Worm (Caenorhabditis elegans): ENCODE results near the gene F55D1.1.

The F55D1.1 gene

DNA sequence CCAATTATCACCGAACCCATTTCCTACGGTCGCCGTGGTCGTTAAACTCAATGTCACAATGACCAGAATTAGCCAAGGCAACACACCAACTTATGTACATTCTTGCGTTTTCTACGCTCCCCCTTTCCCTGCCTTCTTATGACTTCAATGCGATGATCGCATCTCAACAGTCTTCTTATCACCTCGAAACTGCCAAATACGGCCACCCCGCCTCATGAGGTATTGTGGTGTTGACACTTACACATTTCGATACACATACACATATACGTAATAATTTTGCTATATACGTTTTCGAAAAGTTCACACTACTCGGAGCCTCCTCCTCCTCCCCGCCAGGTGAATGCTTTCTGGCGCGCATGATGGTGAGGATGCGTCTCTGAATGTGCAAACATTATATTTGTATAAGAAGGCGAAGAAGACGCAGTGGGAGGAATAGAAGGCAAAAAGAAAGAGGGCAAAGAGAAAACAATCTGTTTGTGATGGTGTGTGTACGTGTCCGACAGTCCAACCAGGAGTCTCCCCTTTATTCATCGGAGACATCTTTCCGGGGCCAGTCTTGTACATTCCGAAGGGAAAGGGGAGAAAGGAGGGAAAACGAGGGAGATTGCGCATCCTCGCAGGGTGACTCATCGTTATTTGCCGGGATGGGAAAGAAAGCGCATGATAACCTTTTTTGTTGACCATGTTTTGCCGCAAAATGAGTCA is 9.6 kb upstream of the F55D1.1 start:
- TF ChIP-seq ref-2 (tag; optimal IDR thresholded peaks at IDR 0.05) (peak; percentile 58), pqm-1 (tag; optimal IDR thresholded peaks at IDR 0.05) (peak; percentile 64), ceh-2 (tag; optimal IDR thresholded peaks at IDR 0.05) (peak; percentile 43), hlh-30 (tag; optimal IDR thresholded peaks at IDR 0.05; ENCODE audit: insufficient read depth) (peak; percentile 5), nfya-1 (tag; optimal IDR thresholded peaks at IDR 0.05) (peak; percentile 52), ahr-1 (tag; optimal IDR thresholded peaks at IDR 0.05) (no peak), ceh-34 (tag; optimal IDR thresholded peaks at IDR 0.05) (peak; percentile 60), pha-4 (tag; optimal IDR thresholded peaks at IDR 0.05) (no peak), T23F11.4 (GFP tag; optimal IDR thresholded peaks at IDR 0.05) (no peak), elt-2 (tag; optimal IDR thresholded peaks at IDR 0.05) (peak; percentile 38), tbx-2 (tag; optimal IDR thresholded peaks at IDR 0.05) (peak; percentile 68), F13H6.1 (tag; optimal IDR thresholded peaks at IDR 0.05) (peak; percentile 38), gmeb-2 (tag; optimal IDR thresholded peaks at IDR 0.05) (no peak), ama-1 (optimal IDR thresholded peaks at IDR 0.05) (peak; percentile 74), C38D4.7 (GFP tag; optimal IDR thresholded peaks at IDR 0.05) (no peak), ceh-6 (GFP tag; optimal IDR thresholded peaks at IDR 0.05) (no peak), dmd-4 (tag; optimal IDR thresholded peaks at IDR 0.05; ENCODE audit: borderline replicate concordance) (peak; percentile 44), sdc-2 (tag; optimal IDR thresholded peaks at IDR 0.05) (peak; percentile 51), pha-2 (tag; optimal IDR thresholded peaks at IDR 0.05) (peak; percentile 55), fkh-6 (tag; optimal IDR thresholded peaks at IDR 0.05) (peak; percentile 16), ceh-19 (GFP tag; optimal IDR thresholded peaks at IDR 0.05) (peak; percentile 44)

DNA sequence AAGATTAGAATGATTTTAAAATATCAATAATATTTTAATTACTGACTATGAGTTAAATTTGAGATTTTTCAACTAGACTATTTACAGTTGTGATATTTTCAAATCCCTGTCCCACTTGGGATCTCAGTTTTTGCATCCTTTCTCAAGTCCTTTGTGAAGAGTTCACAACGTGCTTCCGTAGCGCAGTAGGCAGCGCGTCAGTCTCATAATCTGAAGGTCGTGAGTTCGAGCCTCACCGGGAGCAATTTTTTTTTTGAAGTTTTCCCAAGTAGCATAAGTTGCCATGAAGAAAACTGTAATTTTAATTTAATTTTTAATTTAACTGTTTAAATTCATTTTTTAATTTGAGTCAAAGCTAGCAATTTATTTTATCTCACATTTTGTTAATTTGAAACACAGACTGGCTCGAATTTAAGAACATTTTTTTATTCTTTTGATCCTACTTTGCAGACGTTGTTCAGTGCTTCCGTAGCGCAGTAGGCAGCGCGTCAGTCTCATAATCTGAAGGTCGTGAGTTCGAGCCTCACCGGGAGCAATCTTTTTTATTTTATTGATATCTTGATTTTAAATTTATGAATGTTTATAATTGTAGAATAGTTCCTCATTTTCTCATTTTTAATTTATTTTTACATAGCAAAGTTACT is 4.2 kb upstream of the F55D1.1 start:
- TF ChIP-seq C38D4.7 (GFP tag; optimal IDR thresholded peaks at IDR 0.05), result peak; percentile 11
- TF ChIP-seq fax-1 (tag; optimal IDR thresholded peaks at IDR 0.05), result no peak

DNA sequence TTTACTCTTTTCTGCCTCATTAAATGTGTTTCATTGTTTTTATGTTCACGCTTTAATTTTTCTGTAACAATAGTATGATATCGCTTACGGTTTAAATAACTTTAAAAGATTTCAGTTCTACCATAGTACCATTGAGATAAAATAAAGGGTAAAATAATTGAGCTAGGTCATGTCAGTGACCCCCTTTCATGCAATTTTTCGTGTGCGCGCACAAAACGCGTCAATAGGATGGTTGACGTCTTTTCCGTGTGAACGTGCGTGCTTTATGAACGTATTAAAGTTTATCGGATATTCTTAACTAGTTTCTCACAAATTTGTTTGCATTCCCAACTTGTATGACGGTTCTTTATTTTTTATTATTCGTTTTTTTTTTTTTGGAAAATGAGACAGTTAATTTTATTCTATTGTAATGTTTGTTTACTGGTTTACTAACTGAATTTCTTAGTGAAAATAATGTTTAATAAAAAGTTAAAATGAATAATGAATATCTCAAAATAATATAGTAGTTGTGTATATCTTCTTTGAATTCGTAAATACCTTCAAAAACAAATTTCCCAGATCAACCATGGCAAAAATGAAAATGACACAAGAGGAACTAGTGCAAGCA is 3.6 kb upstream of the F55D1.1 start, which contains the start of gene C25F6.1:
Gene C25F6.1, plus strand, starts transcription at position 557 of the 607 bp plus-strand sequence.
- no peak for TF ChIP-seq ets-4 (tag; optimal IDR thresholded peaks at IDR 0.05)
- TF ChIP-seq tbx-7 (tag; optimal IDR thresholded peaks at IDR 0.05), result no peak
- TF ChIP-seq unc-86 (tag; optimal IDR thresholded peaks at IDR 0.05), result no peak
- no peak for TF ChIP-seq ceh-6 (GFP tag; optimal IDR thresholded peaks at IDR 0.05)
- no peak for TF ChIP-seq tbx-2 (tag; optimal IDR thresholded peaks at IDR 0.05)
- TF ChIP-seq pha-2 (tag; optimal IDR thresholded peaks at IDR 0.05), result no peak

DNA sequence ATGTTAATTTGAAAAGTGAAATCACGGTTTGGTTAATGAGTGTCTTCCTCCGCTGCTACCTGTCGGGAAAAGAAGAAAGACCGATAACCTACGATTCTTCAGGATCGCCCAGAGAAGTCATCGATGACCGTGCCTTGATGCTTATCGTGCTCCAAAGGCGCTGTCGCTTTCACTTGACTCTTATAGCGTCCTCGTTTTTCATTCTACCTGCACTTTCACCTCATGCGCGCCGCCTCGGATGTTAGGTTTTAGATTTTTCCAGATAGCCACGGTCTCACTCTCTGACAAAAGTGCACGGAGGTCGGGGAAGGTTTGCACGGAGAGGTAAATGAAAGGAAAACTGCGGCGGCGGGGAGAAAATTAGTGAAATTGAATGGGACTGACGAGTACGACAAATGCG is 771 bp upstream of the F55D1.1 start:
- TF ChIP-seq hlh-13 (GFP tag; optimal IDR thresholded peaks at IDR 0.05) (no peak), sox-4 (tag; optimal IDR thresholded peaks at IDR 0.05) (no peak), ceh-48 (tag; optimal IDR thresholded peaks at IDR 0.05) (no peak), fkh-6 (tag; optimal IDR thresholded peaks at IDR 0.05) (no peak), fax-1 (tag; optimal IDR thresholded peaks at IDR 0.05) (no peak), ceh-2 (tag; optimal IDR thresholded peaks at IDR 0.05) (no peak), F13H6.1 (tag; optimal IDR thresholded peaks at IDR 0.05) (no peak), ets-4 (tag; optimal IDR thresholded peaks at IDR 0.05) (no peak), elt-4 (tag; optimal IDR thresholded peaks at IDR 0.05) (no peak), C38D4.7 (GFP tag; optimal IDR thresholded peaks at IDR 0.05) (no peak), pha-4 (tag; optimal IDR thresholded peaks at IDR 0.05) (no peak), ceh-19 (GFP tag; optimal IDR thresholded peaks at IDR 0.05) (no peak), ceh-9 (tag; optimal IDR thresholded peaks at IDR 0.05) (no peak), tbx-7 (tag; optimal IDR thresholded peaks at IDR 0.05) (no peak), madf-2 (tag; optimal IDR thresholded peaks at IDR 0.05) (no peak), ceh-6 (GFP tag; optimal IDR thresholded peaks at IDR 0.05) (no peak), pros-1 (tag; optimal IDR thresholded peaks at IDR 0.05) (no peak), gmeb-2 (tag; optimal IDR thresholded peaks at IDR 0.05) (no peak)
